Fruit fly (Drosophila melanogaster) whole organism, pupa: ENCODE data around the gene cbt.

ENCODE experiments used
- CG10348 ChIP-seq: fragments of 200-800 bp; sonication (Bioruptor generic); IDR thresholded peaks from 2 replicates; pipeline ENCODE4 v1.3.6; 2022; ENCODE audit warnings: missing biosample characterization, missing genetic modification characterization
- CG12605 ChIP-seq: fragments of 200-800 bp; sonication (Bioruptor generic); IDR thresholded peaks from 2 replicates; pipeline ENCODE4 v1.3.6; 2022; ENCODE audit warnings: missing biosample characterization, missing genetic modification characterization
- CG13204 ChIP-seq: fragments of 200-800 bp; sonication (Bioruptor generic); optimal IDR thresholded peaks from 2 replicates; lab custom pipeline; 2018; ENCODE audit warnings: missing biosample characterization, mild to moderate bottlenecking, missing genetic modification characterization, moderate library complexity
- CG14655 ChIP-seq: fragments of 200-800 bp; sonication (Bioruptor generic); optimal IDR thresholded peaks from 3 replicates; lab custom pipeline; 2017; ENCODE audit warnings: mild to moderate bottlenecking, missing biosample characterization, missing genetic modification reagents, missing genetic modification characterization
- CG15710 ChIP-seq: fragments of 200-800 bp; sonication (Bioruptor generic); optimal IDR thresholded peaks from 2 replicates; lab custom pipeline; 2018; ENCODE audit warnings: missing biosample characterization, mild to moderate bottlenecking, missing genetic modification characterization, moderate library complexity
- CG17806 ChIP-seq: fragments of 200-800 bp; sonication (Bioruptor generic); optimal IDR thresholded peaks from 2 replicates; lab custom pipeline; 2018; ENCODE audit warnings: missing biosample characterization, mild to moderate bottlenecking, missing genetic modification characterization, moderate library complexity
- CG32121 ChIP-seq: fragments of 200-800 bp; sonication (Bioruptor generic); IDR thresholded peaks from 2 replicates; pipeline ENCODE4 v1.3.6; 2022; ENCODE audit warnings: missing biosample characterization, missing genetic modification characterization
- CG34367 ChIP-seq: fragments of 200-800 bp; sonication (Bioruptor generic); optimal IDR thresholded peaks from 2 replicates; lab custom pipeline; 2018; ENCODE audit warnings: missing biosample characterization, mild to moderate bottlenecking, missing genetic modification characterization
- CG4496 ChIP-seq: fragments of 200-800 bp; sonication (Bioruptor generic); IDR thresholded peaks from 3 replicates; pipeline ENCODE4 v1.3.6; 2022; ENCODE audit warnings: missing biosample characterization, missing genetic modification characterization
- CG8159 ChIP-seq: fragments of 200-800 bp; sonication (Bioruptor generic); optimal IDR thresholded peaks from 3 replicates; lab custom pipeline; 2018; ENCODE audit warnings: missing biosample characterization, mild to moderate bottlenecking, missing genetic modification characterization, moderate library complexity
- CG8301 ChIP-seq: fragments of 200-800 bp; sonication (Bioruptor generic); optimal IDR thresholded peaks from 2 replicates; lab custom pipeline; 2018; ENCODE audit warnings: missing biosample characterization, mild to moderate bottlenecking, missing genetic modification characterization
- CG9948 ChIP-seq: fragments of 200-800 bp; sonication (Bioruptor generic); optimal IDR thresholded peaks from 2 replicates; lab custom pipeline; 2018; ENCODE audit warnings: missing biosample characterization, mild to moderate bottlenecking, missing genetic modification characterization, moderate library complexity
- D1 ChIP-seq: fragments of 200-800 bp; sonication (Bioruptor generic); optimal IDR thresholded peaks from 2 replicates; lab custom pipeline; 2018; ENCODE audit warnings: missing biosample characterization, mild to moderate bottlenecking, missing genetic modification characterization, moderate library complexity
- EcR ChIP-seq: fragments of 200-800 bp; sonication (Bioruptor generic); optimal IDR thresholded peaks from 3 replicates; lab custom pipeline; 2019; ENCODE audit warnings: missing biosample characterization, missing genetic modification characterization, mild to moderate bottlenecking, moderate library complexity, missing genetic modification reagents
- Ets98B ChIP-seq: fragments of 200-800 bp; sonication (Bioruptor generic); IDR thresholded peaks from 2 replicates; pipeline ENCODE4 v1.3.6; 2022; ENCODE audit warnings: missing biosample characterization, missing genetic modification characterization
- Pif1A ChIP-seq: fragments of 200-800 bp; sonication (Bioruptor generic); optimal IDR thresholded peaks from 3 replicates; lab custom pipeline; 2016; ENCODE audit warnings: missing biosample characterization, missing genetic modification characterization
- Pif1B ChIP-seq: fragments of 200-800 bp; sonication (Bioruptor generic); optimal IDR thresholded peaks from 3 replicates; lab custom pipeline; 2016; ENCODE audit warnings: missing biosample characterization, missing genetic modification characterization
- Snoo ChIP-seq: fragments of 200-800 bp; sonication (Bioruptor generic); optimal IDR thresholded peaks from 3 replicates; lab custom pipeline; 2017; ENCODE audit warnings: missing biosample characterization, mild to moderate bottlenecking, missing genetic modification characterization, inconsistent platforms
- fd96Ca ChIP-seq: fragments of 200-800 bp; sonication (Bioruptor generic); IDR thresholded peaks from 3 replicates; pipeline ENCODE4 v1.3.6; 2022; ENCODE audit warnings: missing biosample characterization, missing genetic modification characterization
- gl ChIP-seq: fragments of 200-800 bp; sonication (Bioruptor generic); optimal IDR thresholded peaks from 2 replicates; lab custom pipeline; 2018; ENCODE audit warnings: missing biosample characterization, mild to moderate bottlenecking, missing genetic modification characterization
- rn ChIP-seq: fragments of 200-800 bp; sonication (Bioruptor generic); IDR thresholded peaks from 2 replicates; pipeline ENCODE4 v1.3.6; 2022; ENCODE audit warnings: missing biosample characterization, missing genetic modification characterization

The cbt gene

DNA sequence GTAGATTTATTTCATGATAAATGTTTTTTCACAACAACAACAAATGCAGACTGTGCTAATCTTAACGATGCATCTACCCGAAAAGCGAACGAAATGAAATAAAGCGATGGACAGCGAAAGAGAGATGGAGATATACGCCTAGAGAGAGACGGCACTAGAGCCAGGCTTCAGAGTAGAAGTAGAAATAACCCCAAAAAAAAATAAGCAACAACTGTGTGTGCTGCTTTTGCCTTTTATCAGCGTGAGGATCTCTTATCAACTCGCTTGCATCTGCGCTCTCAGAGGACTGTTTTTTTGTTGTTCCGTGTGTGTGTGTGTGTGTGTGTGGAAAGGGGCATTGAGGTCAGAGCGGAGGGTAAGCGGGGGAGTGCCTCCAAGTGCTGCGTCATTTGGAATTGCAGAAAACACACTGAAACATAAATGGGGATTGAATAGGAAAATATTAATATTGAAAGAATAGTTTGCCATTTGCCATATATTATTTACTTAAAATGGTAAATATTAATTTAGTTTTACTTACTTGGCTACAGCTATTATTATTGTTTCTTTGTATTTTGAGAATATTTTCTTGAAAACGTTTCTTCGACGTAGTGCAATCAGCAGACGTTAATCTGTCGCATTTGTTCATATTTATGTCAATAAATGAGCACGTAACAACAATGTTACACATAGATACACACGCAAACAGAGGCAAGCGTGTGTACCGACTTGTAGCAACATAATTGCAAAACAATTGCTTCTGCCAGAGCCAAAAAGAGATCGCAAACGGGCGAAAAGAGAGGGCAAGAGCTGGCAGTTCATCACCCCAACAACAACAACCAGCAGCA lies 41.7 kb upstream of the cbt start:
- TF ChIP-seq Ets98B (GFP tag; lab: Robert Waterston, UW) (no peak), Snoo (tag; lab: Kevin White, UChicago) (no peak), CG17806 (tag; lab: Kevin White, UChicago) (no peak), CG9948 (tag; lab: Kevin White, UChicago) (no peak), D1 (no peak), Pif1B (no peak), CG32121 (no peak), CG15710 (no peak), CG13204 (GFP tag; lab: Kevin White, UChicago) (no peak)
- TF ChIP-seq, all 21 proteins: peak for 0

DNA sequence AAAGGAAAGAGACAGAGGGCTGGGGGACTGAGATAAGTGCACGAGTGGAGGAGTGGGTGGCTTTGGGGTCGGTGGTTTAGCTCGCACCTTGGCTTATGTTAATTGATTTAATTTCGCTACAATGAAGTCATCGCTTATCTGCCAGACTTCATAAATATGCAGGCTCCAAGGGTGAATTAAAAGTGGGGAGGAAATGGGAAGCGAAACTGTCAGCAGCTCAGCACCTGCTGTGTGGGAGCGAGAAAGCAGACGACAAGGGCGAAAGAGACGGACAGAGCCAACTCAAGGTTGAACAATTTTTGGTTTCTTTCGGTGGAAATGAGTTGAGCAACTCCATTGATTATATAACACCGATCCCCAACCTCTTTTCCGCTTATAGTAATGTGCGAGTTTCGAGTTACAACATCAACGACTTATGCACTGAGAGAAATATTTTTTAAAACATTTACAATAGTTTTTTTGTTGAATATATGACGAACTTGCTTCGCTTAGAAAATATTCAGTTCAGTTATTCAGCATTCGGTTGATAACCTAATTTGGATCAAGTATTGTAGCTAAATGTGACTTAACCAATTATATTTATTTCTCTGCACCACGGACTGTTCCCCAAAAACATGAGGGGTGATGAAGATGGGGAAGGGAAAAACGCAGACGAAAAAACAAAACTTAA lies 41.0 kb upstream of the cbt start:
- TF ChIP-seq fd96Ca (GFP tag; lab: Robert Waterston, UW) = no peak
- no peak for TF ChIP-seq EcR (GFP tag; lab: Kevin White, UChicago)
- TF ChIP-seq CG8159 (tag; lab: Kevin White, UChicago) = peak; percentile 40
- no peak for TF ChIP-seq Ets98B (GFP tag; lab: Robert Waterston, UW)
- no peak for TF ChIP-seq CG4496 (GFP tag; lab: Robert Waterston, UW)
- peak; percentile 31 for TF ChIP-seq CG34367
- no peak for TF ChIP-seq CG14655 (GFP tag; lab: Kevin White, UChicago)
- peak; percentile 33 for TF ChIP-seq CG9948 (tag; lab: Kevin White, UChicago)
- no peak for TF ChIP-seq rn (GFP tag; lab: Robert Waterston, UW)
- TF ChIP-seq Pif1B = peak; percentile 64
- no peak for TF ChIP-seq CG13204 (GFP tag; lab: Kevin White, UChicago)
- peak; percentile 49 for TF ChIP-seq CG15710
- TF ChIP-seq CG10348 = no peak
- peak; percentile 25 for TF ChIP-seq CG17806 (tag; lab: Kevin White, UChicago)
- peak; percentile 65 for TF ChIP-seq Snoo (tag; lab: Kevin White, UChicago)
- no peak for TF ChIP-seq CG12605 (GFP tag; lab: Robert Waterston, UW)
- no peak; the same call in 1 of the 2 replicates for TF ChIP-seq CG32121
- TF ChIP-seq Pif1A (GFP tag; lab: Kevin White, UChicago) = peak; percentile 68
- TF ChIP-seq D1 = no peak
- TF ChIP-seq CG8301 (tag; lab: Kevin White, UChicago) = no peak
- no peak for TF ChIP-seq gl
- TF ChIP-seq, all 21 proteins: peak for 8

DNA sequence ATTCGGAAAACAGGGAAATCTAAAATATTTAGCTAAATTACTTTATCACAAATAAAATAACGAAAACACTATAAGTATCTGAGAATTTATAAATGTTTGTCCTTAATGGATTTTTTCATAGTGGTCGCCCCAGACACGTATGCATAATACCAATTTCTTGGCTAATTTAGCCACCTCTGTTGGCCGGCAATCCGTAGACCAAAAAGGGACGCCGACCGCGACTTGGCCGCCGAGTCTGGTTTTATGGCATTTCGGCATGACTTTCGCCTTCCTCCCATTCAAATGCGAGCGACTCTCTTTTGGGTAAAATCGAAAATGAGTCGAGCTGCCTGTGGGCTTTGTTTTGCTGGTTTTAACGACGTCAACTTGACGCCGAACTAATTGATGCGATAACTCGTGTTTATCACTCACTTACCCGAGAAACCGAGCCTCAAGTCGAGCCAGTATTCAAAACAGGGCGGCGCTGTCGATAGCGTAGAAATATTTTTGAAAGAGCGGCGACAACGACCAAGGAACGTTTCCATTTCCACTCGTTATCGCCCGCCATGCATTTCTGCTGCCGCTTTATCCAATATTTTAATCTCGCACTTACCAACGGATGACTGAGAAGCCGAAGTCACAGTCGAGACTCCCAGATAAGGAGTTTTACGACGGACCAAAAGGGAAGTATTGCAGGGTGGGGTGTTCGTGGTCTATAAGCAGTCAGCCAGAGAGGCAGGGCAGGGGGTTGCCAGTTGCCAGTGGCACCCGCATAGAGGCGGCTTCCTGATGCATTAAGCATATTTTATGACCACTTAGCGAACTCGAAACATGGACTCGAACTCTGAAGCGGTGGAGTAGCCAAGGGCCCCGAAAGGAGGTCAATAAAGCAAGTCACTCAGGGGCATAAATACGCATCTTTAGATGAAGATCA lies 39.7 kb upstream of the cbt start:
- TF ChIP-seq EcR (GFP tag; lab: Kevin White, UChicago) = peak; percentile 24
- TF ChIP-seq CG17806 (tag; lab: Kevin White, UChicago) = no peak
- no peak for TF ChIP-seq CG34367
- TF ChIP-seq CG8159 (tag; lab: Kevin White, UChicago) = peak; percentile 15
- TF ChIP-seq CG13204 (GFP tag; lab: Kevin White, UChicago) = peak; percentile 34
- TF ChIP-seq CG12605 (GFP tag; lab: Robert Waterston, UW) = no peak
- no peak for TF ChIP-seq CG4496 (GFP tag; lab: Robert Waterston, UW)

DNA sequence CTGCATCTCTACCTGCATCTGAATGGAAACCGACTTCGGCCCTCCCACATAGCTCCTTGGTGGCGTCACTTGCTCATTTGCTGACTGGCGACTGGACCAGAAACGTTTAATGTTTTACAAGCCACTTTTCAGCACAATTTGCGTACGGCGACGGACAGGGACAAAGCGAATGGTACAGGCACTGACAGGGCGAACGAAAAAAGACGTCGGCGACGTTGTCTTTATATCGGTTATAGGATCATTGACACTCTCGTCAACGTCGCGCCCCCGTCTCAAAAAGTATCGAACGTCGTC lies 39.1 kb upstream of the cbt start:
- TF ChIP-seq CG13204 (GFP tag; lab: Kevin White, UChicago) (no peak), EcR (GFP tag; lab: Kevin White, UChicago) (no peak), CG15710 (no peak), CG32121 (no peak), Pif1A (GFP tag; lab: Kevin White, UChicago) (no peak), Pif1B (no peak), D1 (no peak), CG17806 (tag; lab: Kevin White, UChicago) (no peak), fd96Ca (GFP tag; lab: Robert Waterston, UW) (no peak), CG14655 (GFP tag; lab: Kevin White, UChicago) (no peak), CG10348 (no peak), gl (no peak), Ets98B (GFP tag; lab: Robert Waterston, UW) (no peak), CG34367 (no peak), CG8159 (tag; lab: Kevin White, UChicago) (no peak), CG12605 (GFP tag; lab: Robert Waterston, UW) (no peak), rn (GFP tag; lab: Robert Waterston, UW) (no peak), CG8301 (tag; lab: Kevin White, UChicago) (no peak), CG4496 (GFP tag; lab: Robert Waterston, UW) (no peak), CG9948 (tag; lab: Kevin White, UChicago) (no peak)

DNA sequence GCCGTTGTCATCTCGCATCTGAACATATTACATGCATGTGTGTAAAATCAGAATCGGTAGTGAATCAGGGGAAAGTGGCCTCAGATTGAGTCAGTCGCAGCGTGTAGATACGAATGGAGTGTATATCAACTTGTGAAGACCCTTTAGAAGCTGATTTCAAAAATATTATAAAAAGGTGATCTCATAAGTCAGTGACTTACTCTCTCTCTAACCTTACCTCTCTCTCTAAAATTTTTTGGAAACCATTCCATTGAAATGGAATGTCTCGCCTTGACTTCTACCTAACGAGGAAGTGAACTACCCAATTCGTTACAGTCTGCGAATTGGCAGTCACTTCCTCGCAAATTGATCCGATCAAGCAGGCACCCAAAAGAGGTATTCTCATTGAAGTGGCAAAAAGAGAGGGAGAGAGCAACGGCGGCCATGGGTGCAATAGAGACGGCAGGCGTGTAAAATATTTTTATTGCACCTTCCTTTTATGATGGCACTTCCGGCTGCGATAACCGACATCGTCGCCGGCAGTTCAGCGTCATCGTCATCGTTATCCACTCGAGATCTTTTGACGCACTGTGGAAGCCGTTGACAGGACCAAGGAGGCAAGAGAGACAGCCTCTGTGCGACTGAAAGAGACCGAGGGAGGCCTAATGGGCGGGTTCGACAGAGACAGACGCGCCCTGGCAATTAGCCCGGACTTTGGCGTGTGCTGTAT lies 38.6 kb upstream of the cbt start:
- TF ChIP-seq CG12605 (GFP tag; lab: Robert Waterston, UW) = no peak
- no peak for TF ChIP-seq CG32121
- no peak for TF ChIP-seq gl
- TF ChIP-seq Ets98B (GFP tag; lab: Robert Waterston, UW) = no peak
- no peak for TF ChIP-seq CG34367
- TF ChIP-seq Pif1A (GFP tag; lab: Kevin White, UChicago) = peak; percentile 51
- peak; percentile 35 for TF ChIP-seq CG15710
- TF ChIP-seq Snoo (tag; lab: Kevin White, UChicago) = peak; percentile 16
- TF ChIP-seq CG17806 (tag; lab: Kevin White, UChicago) = peak; percentile 13
- TF ChIP-seq rn (GFP tag; lab: Robert Waterston, UW) = no peak
- no peak for TF ChIP-seq CG8301 (tag; lab: Kevin White, UChicago)
- peak; percentile 19 for TF ChIP-seq CG9948 (tag; lab: Kevin White, UChicago)
- peak; percentile 45 for TF ChIP-seq CG8159 (tag; lab: Kevin White, UChicago)
- TF ChIP-seq Pif1B = peak; percentile 22
- no peak for TF ChIP-seq fd96Ca (GFP tag; lab: Robert Waterston, UW)
- TF ChIP-seq EcR (GFP tag; lab: Kevin White, UChicago) = no peak
